Worm (Caenorhabditis elegans) whole organism, early embryonic: Measurements from ENCODE around the gene spl-2.

Experiments
- B0310.2 ChIP-seq: sonication (generic microtip); optimal IDR thresholded peaks from 2 replicates; lab custom pipeline; 2016; ENCODE audit warnings: mild to moderate bottlenecking, missing genetic modification characterization, missing compliant biosample characterization
- F13C5.2 ChIP-seq: sonication (generic microtip); optimal IDR thresholded peaks from 2 replicates; lab custom pipeline; 2017; ENCODE audit warnings: mild to moderate bottlenecking, missing genetic modification characterization, inconsistent platforms, missing compliant biosample characterization
- aly-1 ChIP-seq: sonication (generic microtip); optimal IDR thresholded peaks from 2 replicates; lab custom pipeline; 2016; ENCODE audit warnings: missing genetic modification characterization, missing compliant biosample characterization
- ama-1 ChIP-seq: fragments of 150-350 bp; optimal IDR thresholded peaks from 2 replicates; lab custom pipeline; 2014
- ceh-13 ChIP-seq: fragments of 200-800 bp; sonication (Bioruptor generic); optimal IDR thresholded peaks from 2 replicates; lab custom pipeline; 2018; ENCODE audit warnings: mild to moderate bottlenecking, missing genetic modification characterization, missing compliant biosample characterization
- ceh-36 ChIP-seq: sonication (generic microtip); optimal IDR thresholded peaks from 2 replicates; lab custom pipeline; 2016; ENCODE audit warnings: missing genetic modification characterization, inconsistent platforms, missing compliant biosample characterization
- ets-7 ChIP-seq: sonication (generic microtip); optimal IDR thresholded peaks from 2 replicates; lab custom pipeline; 2016; ENCODE audit warnings: missing genotype, missing genetic modification characterization, missing compliant biosample characterization
- flt-1 ChIP-seq: fragments of 200-800 bp; sonication (Bioruptor generic); IDR thresholded peaks from 2 replicates; pipeline ENCODE4 v1.3.6; 2022; ENCODE audit warnings: missing genetic modification characterization, missing compliant biosample characterization
- hmbx-1 ChIP-seq: sonication (generic microtip); optimal IDR thresholded peaks from 2 replicates; lab custom pipeline; 2016; ENCODE audit warnings: mild to moderate bottlenecking, missing genetic modification characterization, missing compliant biosample characterization
- hmg-4 ChIP-seq: fragments of 200-800 bp; sonication (Bioruptor generic); optimal IDR thresholded peaks from 2 replicates; lab custom pipeline; 2018; ENCODE audit warnings: mild to moderate bottlenecking, missing genetic modification characterization, missing compliant biosample characterization
- hnd-1 ChIP-seq: sonication (generic microtip); optimal IDR thresholded peaks from 2 replicates; lab custom pipeline; 2016; ENCODE audit warnings: missing genetic modification characterization, missing compliant biosample characterization
- pes-1 ChIP-seq: fragments of 200-800 bp; sonication (Bioruptor generic); IDR thresholded peaks from 2 replicates; pipeline ENCODE4 v1.3.6; 2022; ENCODE audit warnings: missing genetic modification reagents, missing genetic modification characterization, missing compliant biosample characterization
- scrt-1 ChIP-seq: fragments of 200-800 bp; sonication (Bioruptor generic); IDR thresholded peaks from 2 replicates; pipeline ENCODE4 v1.3.6; 2022; ENCODE audit warnings: missing genetic modification characterization, missing compliant biosample characterization
- sea-1 ChIP-seq: fragments of 200-800 bp; sonication (Bioruptor generic); conservative IDR thresholded peaks from 2 replicates; pipeline ENCODE4 v1.3.6; 2022; ENCODE audit warnings: missing genetic modification characterization, missing compliant biosample characterization
- tbx-11 ChIP-seq: fragments of 200-800 bp; sonication (Bioruptor generic); IDR thresholded peaks from 2 replicates; pipeline ENCODE4 v1.3.6; 2022; ENCODE audit warnings: missing genetic modification characterization, missing compliant biosample characterization
- tbx-37 ChIP-seq: fragments of 200-800 bp; sonication (Bioruptor generic); conservative IDR thresholded peaks from 2 replicates; pipeline ENCODE4 v1.3.6; 2022; ENCODE audit warnings: missing genetic modification reagents, missing genetic modification characterization, missing compliant biosample characterization
- tra-4 ChIP-seq: sonication (generic microtip); optimal IDR thresholded peaks from 2 replicates; lab custom pipeline; 2017; ENCODE audit warnings: missing genetic modification characterization, missing compliant biosample characterization

spl-2 gene

ce11 chrV:9128562-9128961, 18.1 kb downstream of the spl-2 start:
- no peak for TF ChIP-seq ceh-36 (tag; lab: Kevin White, UChicago)
- no peak for TF ChIP-seq ceh-13
- no peak for TF ChIP-seq tra-4 (tag; lab: Kevin White, UChicago)

DNA sequence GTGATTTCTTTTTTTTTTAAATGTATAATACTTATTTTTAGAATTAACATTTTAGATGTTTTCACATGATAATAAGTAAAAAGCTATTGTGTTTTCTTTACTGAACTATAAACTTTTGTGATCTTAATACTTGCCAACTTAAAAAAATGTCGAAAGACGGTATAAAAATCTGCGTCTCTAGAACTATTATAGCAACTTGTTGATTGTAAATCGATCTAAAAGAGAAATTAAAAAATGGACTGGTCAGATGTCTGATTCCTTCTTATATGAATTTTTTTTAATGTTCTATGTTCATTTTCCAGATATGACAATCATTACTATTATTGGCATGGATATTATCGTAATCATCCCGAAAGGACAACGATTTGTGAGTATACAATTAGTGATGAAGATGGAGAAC, 18.9 kb downstream of the spl-2 start, which contains the start of gene F21C10.3:
Gene F21C10.3, plus strand, starts transcription at position 301 of the 400 bp plus-strand sequence.
- TF ChIP-seq hmbx-1 (tag; lab: Kevin White, UChicago) (no peak), hmg-4 (GFP tag; lab: Kevin White, UChicago) (no peak), pes-1 (GFP tag; lab: Robert Waterston, UW) (no peak), tbx-11 (no peak), tbx-37 (GFP tag; lab: Robert Waterston, UW) (no peak), ceh-36 (tag; lab: Kevin White, UChicago) (no peak), sea-1 (GFP tag; lab: Robert Waterston, UW) (no peak), aly-1 (tag; lab: Kevin White, UChicago) (no peak), flt-1 (GFP tag; lab: Robert Waterston, UW) (no peak), ets-7 (tag; lab: Kevin White, UChicago) (no peak)

- TF ChIP-seq F13C5.2 (tag; lab: Kevin White, UChicago) (no peak), aly-1 (tag; lab: Kevin White, UChicago) (no peak), tra-4 (tag; lab: Kevin White, UChicago) (no peak), tbx-37 (GFP tag; lab: Robert Waterston, UW) (no peak), ama-1 (lab: Kevin White, UChicago) (no peak), hnd-1 (tag; lab: Kevin White, UChicago) (no peak), B0310.2 (no peak), hmbx-1 (tag; lab: Kevin White, UChicago) (no peak), ets-7 (tag; lab: Kevin White, UChicago) (no peak), ceh-36 (tag; lab: Kevin White, UChicago) (no peak), tbx-11 (no peak), hmg-4 (GFP tag; lab: Kevin White, UChicago) (no peak), scrt-1 (GFP tag; lab: Robert Waterston, UW) (no peak), sea-1 (GFP tag; lab: Robert Waterston, UW) (no peak), pes-1 (GFP tag; lab: Robert Waterston, UW) (no peak), flt-1 (GFP tag; lab: Robert Waterston, UW) (no peak), ceh-13 (no peak)
These were observed 20.4 kb downstream of the spl-2 start, which contains the start of gene F21C10.4 for ce11 chrV:9126316-9126715. Gene F21C10.4 (plus strand): TSS chrV:9126616.

- TF ChIP-seq pes-1 (GFP tag; lab: Robert Waterston, UW) (no peak), hmg-4 (GFP tag; lab: Kevin White, UChicago) (no peak), hmbx-1 (tag; lab: Kevin White, UChicago) (no peak), scrt-1 (GFP tag; lab: Robert Waterston, UW) (no peak), tbx-11 (no peak), ama-1 (lab: Kevin White, UChicago) (no peak), sea-1 (GFP tag; lab: Robert Waterston, UW) (no peak), aly-1 (tag; lab: Kevin White, UChicago) (no peak), tbx-37 (GFP tag; lab: Robert Waterston, UW) (no peak), B0310.2 (no peak), tra-4 (tag; lab: Kevin White, UChicago) (no peak), hnd-1 (tag; lab: Kevin White, UChicago) (no peak), flt-1 (GFP tag; lab: Robert Waterston, UW) (no peak), ets-7 (tag; lab: Kevin White, UChicago) (no peak), ceh-13 (no peak)
These were observed 21.4 kb downstream of the spl-2 start, which contains the start of gene F21C10.5 for ce11 chrV:9125345-9125744. Gene F21C10.5 (plus strand): TSS chrV:9125645.

DNA sequence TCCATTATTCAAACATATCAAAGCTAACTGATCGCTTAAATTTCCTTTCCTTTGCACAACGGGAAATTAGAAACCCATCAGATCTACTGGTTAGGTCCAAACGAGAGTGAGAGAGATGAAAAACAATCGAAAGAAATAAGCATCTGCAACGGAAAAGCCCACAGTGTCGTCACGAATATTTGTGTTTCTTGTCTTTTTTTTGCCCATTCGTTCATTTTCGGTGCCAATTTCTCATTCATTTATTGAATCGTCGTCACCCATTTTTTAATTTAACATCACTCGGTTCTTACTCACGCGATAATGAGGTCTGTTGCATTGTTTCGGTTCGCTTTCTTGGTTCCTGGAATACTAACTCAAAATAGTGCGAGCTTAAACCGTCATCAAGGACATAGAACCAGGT, 22.5 kb downstream of the spl-2 start, which contains the start of gene F21C10.6:
Gene F21C10.6, plus strand, starts transcription at position 301 of the 400 bp plus-strand sequence.
- TF ChIP-seq ceh-36 (tag; lab: Kevin White, UChicago) (no peak), ceh-13 (no peak), scrt-1 (GFP tag; lab: Robert Waterston, UW) (no peak), tra-4 (tag; lab: Kevin White, UChicago) (no peak), hmbx-1 (tag; lab: Kevin White, UChicago) (no peak)

- no peak for TF ChIP-seq scrt-1 (GFP tag; lab: Robert Waterston, UW)
- TF ChIP-seq ceh-36 (tag; lab: Kevin White, UChicago) = no peak
- no peak for TF ChIP-seq B0310.2
- TF ChIP-seq tbx-37 (GFP tag; lab: Robert Waterston, UW) = no peak
- no peak for TF ChIP-seq flt-1 (GFP tag; lab: Robert Waterston, UW)
- no peak for TF ChIP-seq tra-4 (tag; lab: Kevin White, UChicago)
- TF ChIP-seq ets-7 (tag; lab: Kevin White, UChicago) = no peak
These were observed 23.5 kb downstream of the spl-2 start, which contains the start of gene F21C10.11 for ce11 chrV:9123186-9123585. Gene F21C10.11 (plus strand): TSS chrV:9123486.

DNA sequence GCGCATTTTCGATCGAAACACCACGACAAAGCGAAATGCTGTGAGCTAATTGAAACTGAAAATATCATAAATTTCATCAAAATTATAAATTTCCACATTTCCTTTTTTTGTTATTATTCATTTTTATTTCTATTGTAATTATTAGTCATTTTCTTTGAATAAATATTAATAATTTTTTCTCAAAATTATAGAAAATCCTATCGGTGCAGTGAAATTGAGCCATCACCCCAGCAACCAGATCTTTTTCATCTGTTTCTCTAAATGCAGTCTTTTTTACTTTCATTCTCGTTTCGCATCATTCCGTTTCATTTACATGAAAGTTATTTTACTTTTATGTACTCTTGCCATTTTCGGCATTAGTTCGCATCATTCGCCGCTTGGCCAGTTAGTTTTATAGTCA, 24.7 kb downstream of the spl-2 start, which contains the start of gene F21C10.13:
Gene F21C10.13, plus strand, starts transcription at position 301 of the 400 bp plus-strand sequence.
- no peak for TF ChIP-seq aly-1 (tag; lab: Kevin White, UChicago)
- TF ChIP-seq ets-7 (tag; lab: Kevin White, UChicago) = no peak
- TF ChIP-seq ceh-13 = no peak
- TF ChIP-seq scrt-1 (GFP tag; lab: Robert Waterston, UW) = no peak
- no peak for TF ChIP-seq F13C5.2 (tag; lab: Kevin White, UChicago)
- no peak for TF ChIP-seq hmbx-1 (tag; lab: Kevin White, UChicago)
- no peak for TF ChIP-seq hmg-4 (GFP tag; lab: Kevin White, UChicago)
- no peak for TF ChIP-seq hnd-1 (tag; lab: Kevin White, UChicago)
- TF ChIP-seq tbx-37 (GFP tag; lab: Robert Waterston, UW) = no peak
- no peak for TF ChIP-seq sea-1 (GFP tag; lab: Robert Waterston, UW)
- no peak for TF ChIP-seq tra-4 (tag; lab: Kevin White, UChicago)
- TF ChIP-seq B0310.2 = no peak
